Worm (Caenorhabditis elegans) whole organism, midembryonic: ENCODE measurements around the gene mig-21.

Experiments used
- T22C8.4 ChIP-seq: fragments of 200-800 bp; sonication (Bioruptor generic); IDR thresholded peaks from 2 replicates; pipeline ENCODE4 v1.3.6; 2022; ENCODE audit warnings: missing genetic modification characterization, missing compliant biosample characterization
- flt-1 ChIP-seq: fragments of 200-800 bp; sonication (Bioruptor generic); IDR thresholded peaks from 2 replicates; pipeline ENCODE4 v1.3.6; 2022; ENCODE audit warnings: missing genetic modification characterization, missing compliant biosample characterization
- med-1 ChIP-seq: sonication (generic microtip); optimal IDR thresholded peaks from 2 replicates; lab custom pipeline; 2017; ENCODE audit warnings: missing genetic modification characterization, mild to moderate bottlenecking, missing compliant biosample characterization, antibody characterized with exemption, missing genetic modification reagents; ENCODE audit not compliant: insufficient read depth

DNA sequence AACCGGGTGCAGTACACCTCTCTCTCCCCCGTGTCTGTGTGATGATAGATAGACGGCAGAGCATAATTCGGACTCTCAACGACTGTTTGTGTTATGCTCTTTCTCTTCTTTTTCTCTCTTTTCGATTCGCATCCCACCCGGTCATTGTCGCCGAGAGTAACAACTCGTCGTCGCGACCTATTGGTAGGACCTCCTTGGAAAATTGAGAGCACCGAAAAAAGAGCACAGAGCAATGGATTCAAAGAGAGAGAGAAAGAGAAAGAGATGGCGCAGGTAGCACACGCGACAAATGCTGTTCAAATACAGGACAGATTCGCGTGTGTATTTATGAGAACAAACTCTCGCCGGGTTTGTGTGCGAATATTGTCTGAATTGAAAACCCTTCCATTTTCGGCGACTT lies 34.5 kb downstream of the mig-21 start:
- no peak for TF ChIP-seq T22C8.4 (GFP tag; lab: Robert Waterston, UW)
- TF ChIP-seq med-1 (GFP tag; lab: Kevin White, UChicago), result no peak
- no peak for TF ChIP-seq flt-1 (GFP tag; lab: Robert Waterston, UW)
